Fruit fly (Drosophila melanogaster) S2 (cell line): ENCODE results near the gene Rtc1.

Source experiments
- CG8478 ChIP-seq: fragments of >200 bp; optimal IDR thresholded peaks from 2 replicates; lab custom pipeline; 2018
- CTCF ChIP-seq, 2 experiments: fragments of >200 bp; optimal IDR thresholded peaks; 2 replicates each; lab custom pipeline; 2018

DNA sequence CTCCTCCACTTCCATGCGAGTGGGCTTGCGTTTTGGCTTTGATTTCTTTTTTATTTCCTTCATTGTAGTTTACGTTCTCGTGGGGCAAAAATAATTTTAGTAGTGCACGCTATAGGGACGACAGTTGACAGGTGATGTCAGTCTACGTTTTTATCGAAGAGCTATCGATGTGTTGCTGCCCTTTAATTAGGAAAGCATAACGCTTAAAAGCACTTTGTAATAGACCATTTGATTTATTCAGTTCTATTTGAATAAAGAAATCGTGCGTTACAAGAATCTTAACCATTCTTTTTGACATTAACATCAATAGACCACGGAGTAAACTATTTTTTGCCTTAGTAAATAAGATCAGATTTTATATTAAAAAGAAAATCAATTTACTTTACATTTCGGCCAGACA is 34.0 kb downstream of the Rtc1 start, which contains the start of gene CG10993:
- TF ChIP-seq CTCF (optimal IDR thresholded peaks at IDR 0.05; lab: Kevin White, UChicago) = no peak
- no peak for TF ChIP-seq CG8478 (lab: Kevin White, UChicago)
